Worm (Caenorhabditis elegans) whole organism, young adult: Measurements from ENCODE around the gene bli-2.

Experiments used
- T07F8.4 ChIP-seq: sonication (generic microtip); optimal IDR thresholded peaks from 2 replicates; lab custom pipeline; 2016; ENCODE audit warnings: mild to moderate bottlenecking, missing genetic modification characterization, moderate library complexity, missing compliant biosample characterization
- ama-1 ChIP-seq, 3 experiments: fragments of 150-350 bp in 1 of 3; sonication (generic microtip) in 2 of 3; optimal IDR thresholded peaks; 2 replicates each; lab custom pipeline; 2014 to 2018; ENCODE audit warnings: missing biosample characterization in 2 of 3, missing genetic modification characterization in 2 of 3, missing genetic modification reagents in 2 of 3
- ets-4 ChIP-seq: fragments of 200-800 bp; sonication (Bioruptor generic); optimal IDR thresholded peaks from 2 replicates; lab custom pipeline; 2018; ENCODE audit warnings: mild to moderate bottlenecking, missing genetic modification characterization, missing compliant biosample characterization
- him-1 ChIP-seq: sonication (generic microtip); optimal IDR thresholded peaks from 2 replicates; lab custom pipeline; 2016; ENCODE audit warnings: missing genotype, missing genetic modification reagents, missing genetic modification characterization, missing compliant biosample characterization
- nhr-179 ChIP-seq: sonication (generic microtip); optimal IDR thresholded peaks from 2 replicates; lab custom pipeline; 2016; ENCODE audit warnings: mild to moderate bottlenecking, missing genetic modification characterization, missing compliant biosample characterization
- pha-4 ChIP-seq: fragments of 150-350 bp; sonication (generic microtip); optimal IDR thresholded peaks from 2 replicates; lab custom pipeline; 2014; ENCODE audit warnings: missing biosample characterization, missing genetic modification reagents, missing genetic modification characterization
- repo-1 ChIP-seq: sonication (generic microtip); optimal IDR thresholded peaks from 2 replicates; lab custom pipeline; 2017; ENCODE audit warnings: mild to moderate bottlenecking, missing genetic modification characterization, missing compliant biosample characterization
- sdz-38 ChIP-seq: sonication (generic microtip); optimal IDR thresholded peaks from 2 replicates; lab custom pipeline; 2016; ENCODE audit warnings: missing genotype, missing genetic modification characterization, missing compliant biosample characterization
- ztf-3 ChIP-seq: fragments of 200-800 bp; sonication (Bioruptor generic); optimal IDR thresholded peaks from 2 replicates; lab custom pipeline; 2018; ENCODE audit warnings: mild to moderate bottlenecking, missing genetic modification characterization, missing compliant biosample characterization

DNA sequence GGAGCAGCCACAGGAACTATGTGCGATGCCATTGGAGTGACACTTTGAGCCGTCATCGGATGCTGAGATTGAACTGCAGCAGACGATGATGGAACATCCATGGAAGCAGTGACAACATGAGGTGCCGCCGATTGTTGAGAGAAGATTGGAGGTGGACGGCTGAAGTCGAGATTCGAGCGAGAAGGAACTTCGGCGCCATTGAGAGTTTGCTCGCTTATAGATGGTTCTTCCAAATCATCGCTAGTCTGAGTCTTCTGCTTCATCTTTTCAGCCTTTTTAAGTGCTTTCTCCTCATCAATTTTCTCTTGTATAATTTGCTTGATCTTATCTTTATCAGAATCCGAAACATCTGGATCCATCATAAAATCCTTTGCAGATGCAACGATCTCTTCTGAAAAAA, 10.1 kb downstream of the bli-2 start:
- TF ChIP-seq nhr-179 (tag; lab: Kevin White, UChicago) (no peak), pha-4 (tag; lab: Kevin White, UChicago) (no peak), ama-1 (optimal IDR thresholded peaks at IDR 0.05; lab: Kevin White, UChicago) (no peak), ama-1 (GFP tag; optimal IDR thresholded peaks at IDR 0.05; lab: Kevin White, UChicago) (no peak), T07F8.4 (tag; lab: Kevin White, UChicago) (no peak), him-1 (no peak), repo-1 (no peak), ets-4 (GFP tag; lab: Kevin White, UChicago) (no peak), sdz-38 (tag; lab: Kevin White, UChicago) (no peak), ztf-3 (GFP tag; lab: Kevin White, UChicago) (no peak)
